Fruit fly (Drosophila melanogaster) whole organism, prepupa: Measurements from ENCODE around the gene CG43057.

ENCODE experiments used
- CG10631 ChIP-seq: fragments of 200-800 bp; sonication (Bioruptor generic); optimal IDR thresholded peaks from 2 replicates; lab custom pipeline; 2016; ENCODE audit warnings: missing biosample characterization, missing genetic modification characterization
- CG1621 ChIP-seq: fragments of 200-800 bp; sonication (Bioruptor generic); optimal IDR thresholded peaks from 3 replicates; lab custom pipeline; 2018; ENCODE audit warnings: missing biosample characterization, mild to moderate bottlenecking, missing genetic modification characterization
- CG4318 ChIP-seq: fragments of 200-800 bp; sonication (Bioruptor generic); optimal IDR thresholded peaks from 3 replicates; lab custom pipeline; 2017; ENCODE audit warnings: missing biosample characterization, mild to moderate bottlenecking, missing genetic modification characterization
- CG7368 ChIP-seq: fragments of 200-800 bp; sonication (Bioruptor generic); optimal IDR thresholded peaks from 3 replicates; lab custom pipeline; 2016; ENCODE audit warnings: missing biosample characterization, missing genetic modification characterization
- CG8632 ChIP-seq: fragments of 200-800 bp; sonication (Bioruptor generic); optimal IDR thresholded peaks from 3 replicates; lab custom pipeline; 2016; ENCODE audit warnings: missing biosample characterization, missing genetic modification characterization
- Hr38 ChIP-seq: sonication (Bioruptor generic); optimal IDR thresholded peaks from 2 replicates; lab custom pipeline; 2016; ENCODE audit warnings: missing biosample characterization, missing genetic modification characterization
- OdsH ChIP-seq: fragments of 200-800 bp; sonication (Bioruptor generic); optimal IDR thresholded peaks from 3 replicates; lab custom pipeline; 2016; ENCODE audit warnings: missing biosample characterization, missing genetic modification characterization
- acj6 ChIP-seq: fragments of 200-800 bp; sonication (Bioruptor generic); optimal IDR thresholded peaks from 3 replicates; lab custom pipeline; 2016; ENCODE audit warnings: missing biosample characterization, missing genetic modification characterization
- fd85E ChIP-seq: fragments of 200-800 bp; sonication (Bioruptor generic); optimal IDR thresholded peaks from 3 replicates; lab custom pipeline; 2016; ENCODE audit warnings: missing biosample characterization, missing genetic modification characterization
- topi ChIP-seq: fragments of 200-800 bp; sonication (Bioruptor generic); optimal IDR thresholded peaks from 3 replicates; lab custom pipeline; 2016; ENCODE audit warnings: missing biosample characterization, missing genetic modification characterization

DNA sequence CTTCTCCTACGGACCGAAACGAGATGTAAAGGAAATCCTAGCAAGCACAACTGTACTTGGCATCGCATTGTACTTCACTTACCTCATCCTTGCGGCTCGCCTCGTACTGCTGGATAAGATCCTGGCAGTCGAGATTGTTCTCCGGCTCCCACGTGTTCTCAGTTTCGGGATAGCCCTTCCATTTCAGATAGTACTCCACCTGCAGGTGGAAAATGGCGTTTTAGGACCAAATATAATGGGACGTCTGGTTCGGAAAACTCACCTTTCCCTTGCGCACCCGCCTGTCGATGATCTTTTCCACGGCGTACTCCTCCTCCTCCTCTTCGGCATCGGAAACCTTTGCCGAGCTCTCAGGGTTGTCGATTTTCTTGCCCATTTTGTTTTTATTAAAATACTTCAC, 33.3 kb downstream of the CG43057 start:
- TF ChIP-seq CG1621 (tag; lab: Kevin White, UChicago), result no peak
- TF ChIP-seq Hr38 (GFP tag; lab: Kevin White, UChicago), result no peak
- TF ChIP-seq CG7368 (GFP tag; lab: Kevin White, UChicago), result no peak
- TF ChIP-seq topi (GFP tag; lab: Kevin White, UChicago), result no peak
- no peak for TF ChIP-seq OdsH (GFP tag; lab: Kevin White, UChicago)
- no peak for TF ChIP-seq acj6 (GFP tag; lab: Kevin White, UChicago)
- TF ChIP-seq CG10631 (GFP tag; lab: Kevin White, UChicago), result no peak
- no peak for TF ChIP-seq CG8632 (GFP tag; lab: Kevin White, UChicago)
- TF ChIP-seq fd85E (GFP tag; lab: Kevin White, UChicago), result no peak
- no peak for TF ChIP-seq CG4318 (GFP tag; lab: Kevin White, UChicago)
